Fruit fly (Drosophila melanogaster) whole organism, wandering third instar larva: Measurements from ENCODE around the gene hiro.

Experiments
- Abd-B ChIP-seq: fragments of >200 bp; optimal IDR thresholded peaks from 2 replicates; lab custom pipeline; 2017; ENCODE audit warnings: missing biosample characterization, missing genetic modification characterization
- CG32264 ChIP-seq: fragments of 200-800 bp; sonication (Bioruptor generic); optimal IDR thresholded peaks from 2 replicates; lab custom pipeline; 2016; ENCODE audit warnings: missing biosample characterization, missing genetic modification characterization
- CG9705 ChIP-seq: fragments of 200-800 bp; sonication (Bioruptor generic); optimal IDR thresholded peaks from 2 replicates; lab custom pipeline; 2018; ENCODE audit warnings: missing biosample characterization, mild to moderate bottlenecking, missing genetic modification characterization
- CrebA ChIP-seq: fragments of 200-800 bp; sonication (Bioruptor generic); optimal IDR thresholded peaks from 2 replicates; lab custom pipeline; 2016; ENCODE audit warnings: missing biosample characterization, mild to moderate bottlenecking, missing genetic modification characterization, borderline replicate concordance
- Dif ChIP-seq: fragments of 200-275, 200-300 bp; sonication (Bioruptor generic); optimal IDR thresholded peaks from 2 replicates; lab custom pipeline; 2018; ENCODE audit warnings: missing biosample characterization, missing genetic modification characterization; ENCODE audit not compliant: partially characterized antibody
- GATAd ChIP-seq: sonication (Bioruptor generic); optimal IDR thresholded peaks from 2 replicates; lab custom pipeline; 2016; ENCODE audit warnings: missing biosample characterization, missing genetic modification characterization
- HLH106 ChIP-seq: fragments of 200-800 bp; optimal IDR thresholded peaks from 3 replicates; lab custom pipeline; 2019; ENCODE audit warnings: missing biosample characterization, mild to moderate bottlenecking, missing genetic modification characterization, moderate library complexity
- Hnf4 ChIP-seq: fragments of 200-800 bp; sonication (Bioruptor generic); optimal IDR thresholded peaks from 2 replicates; lab custom pipeline; 2016; ENCODE audit warnings: missing biosample characterization, mild to moderate bottlenecking, missing genetic modification characterization
- Hr78 ChIP-seq: fragments of >200 bp; optimal IDR thresholded peaks from 2 replicates; lab custom pipeline; 2017; ENCODE audit warnings: missing biosample characterization, missing genetic modification characterization
- Jra ChIP-seq: sonication (Bioruptor generic); optimal IDR thresholded peaks from 2 replicates; lab custom pipeline; 2016; ENCODE audit warnings: missing biosample characterization, missing genetic modification characterization
- Mio ChIP-seq: sonication (Bioruptor generic); optimal IDR thresholded peaks from 2 replicates; lab custom pipeline; 2016; ENCODE audit warnings: missing biosample characterization, missing genetic modification characterization
- Myc ChIP-seq: fragments of >200 bp; optimal IDR thresholded peaks from 2 replicates; lab custom pipeline; 2017
- N ChIP-seq: fragments of >200 bp; optimal IDR thresholded peaks from 2 replicates; lab custom pipeline; 2018; ENCODE audit warnings: missing biosample characterization, missing external identifiers, missing genetic modification characterization
- OdsH ChIP-seq: fragments of 200-800 bp; sonication (Bioruptor generic); optimal IDR thresholded peaks from 2 replicates; lab custom pipeline; 2016; ENCODE audit warnings: missing biosample characterization, mild to moderate bottlenecking, missing genetic modification characterization
- Rel ChIP-seq, 2 experiments: fragments of 200-800 bp; sonication (Bioruptor generic) in 1 of 2; optimal IDR thresholded peaks; 2 replicates in 1 of 2; 3 replicates in 1 of 2; lab custom pipeline; 2016 to 2019; ENCODE audit warnings: mild to moderate bottlenecking in 2 of 2, missing biosample characterization in 2 of 2, missing genetic modification characterization in 2 of 2, moderate library complexity in 1 of 2
- Sp1 ChIP-seq: fragments of 200-800 bp; sonication (Bioruptor generic); optimal IDR thresholded peaks from 3 replicates; lab custom pipeline; 2019; ENCODE audit warnings: missing biosample characterization, mild to moderate bottlenecking, missing genetic modification characterization, moderate library complexity
- Vsx2 ChIP-seq: fragments of 200-300, 225-300 bp; sonication (Bioruptor generic); optimal IDR thresholded peaks from 2 replicates; lab custom pipeline; 2018; ENCODE audit warnings: missing biosample characterization, missing genetic modification characterization; ENCODE audit not compliant: partially characterized antibody
- br ChIP-seq: fragments of 200-800 bp; sonication (Bioruptor generic); optimal IDR thresholded peaks from 2 replicates; lab custom pipeline; 2016; ENCODE audit warnings: missing biosample characterization, missing genetic modification characterization
- brk ChIP-seq: fragments of 200-800 bp; sonication (Bioruptor generic); optimal IDR thresholded peaks from 2 replicates; lab custom pipeline; 2016; ENCODE audit warnings: missing biosample characterization, mild to moderate bottlenecking, missing genetic modification characterization
- dmrt93B ChIP-seq: fragments of 200-800 bp; sonication (Bioruptor generic); optimal IDR thresholded peaks from 2 replicates; lab custom pipeline; 2018; ENCODE audit warnings: missing biosample characterization, mild to moderate bottlenecking, missing genetic modification characterization
- dsf ChIP-seq: sonication (Bioruptor generic); optimal IDR thresholded peaks from 2 replicates; lab custom pipeline; 2016; ENCODE audit warnings: missing biosample characterization, missing genetic modification characterization, borderline replicate concordance
- ey ChIP-seq: fragments of 200-800 bp; sonication (Bioruptor generic); optimal IDR thresholded peaks from 2 replicates; lab custom pipeline; 2016; ENCODE audit warnings: missing biosample characterization, missing genetic modification characterization
- foxo ChIP-seq, 2 experiments: fragments of 200-800 bp; sonication (Bioruptor generic); optimal IDR thresholded peaks; 2 replicates in 1 of 2; 3 replicates in 1 of 2; lab custom pipeline; 2016 to 2017; ENCODE audit warnings: missing biosample characterization in 2 of 2, missing genetic modification characterization in 2 of 2
- fru ChIP-seq: fragments of 200-800 bp; sonication (Bioruptor generic); optimal IDR thresholded peaks from 3 replicates; lab custom pipeline; 2016; ENCODE audit warnings: missing biosample characterization, mild to moderate bottlenecking, missing genetic modification characterization
- h ChIP-seq: fragments of 200-800 bp; sonication (Bioruptor generic); optimal IDR thresholded peaks from 3 replicates; lab custom pipeline; 2016; ENCODE audit warnings: missing biosample characterization, mild to moderate bottlenecking, missing genetic modification characterization
- pan ChIP-seq: fragments of >200 bp; optimal IDR thresholded peaks from 2 replicates; lab custom pipeline; 2017
- psq ChIP-seq: fragments of 200-800 bp; sonication (Bioruptor generic); optimal IDR thresholded peaks from 3 replicates; lab custom pipeline; 2017; ENCODE audit warnings: missing biosample characterization, mild to moderate bottlenecking, missing genetic modification characterization, moderate library complexity
- rgr ChIP-seq: fragments of 200-800 bp; sonication (Bioruptor generic); optimal IDR thresholded peaks from 3 replicates; lab custom pipeline; 2016; ENCODE audit warnings: missing biosample characterization, mild to moderate bottlenecking, missing genetic modification characterization
- sage ChIP-seq: fragments of 200-800 bp; sonication (Bioruptor generic); optimal IDR thresholded peaks from 2 replicates; lab custom pipeline; 2016; ENCODE audit warnings: missing biosample characterization, mild to moderate bottlenecking, missing genetic modification characterization
- tai ChIP-seq: sonication (Bioruptor generic); optimal IDR thresholded peaks from 2 replicates; lab custom pipeline; 2016; ENCODE audit warnings: missing biosample characterization, missing genetic modification characterization
- usp ChIP-seq: fragments of >200 bp; optimal IDR thresholded peaks from 2 replicates; lab custom pipeline; 2017; ENCODE audit warnings: missing biosample characterization, missing genetic modification characterization
- woc ChIP-seq: sonication (Bioruptor generic); optimal IDR thresholded peaks from 2 replicates; lab custom pipeline; 2016; ENCODE audit warnings: missing biosample characterization, mild to moderate bottlenecking, missing genetic modification characterization

Gene hiro

dm6 chr3L:727874-728273 lies 40.1 kb upstream of the hiro start:
- TF ChIP-seq h (peak; percentile 93), CG9705 (peak; percentile 74), GATAd (no peak), dmrt93B (GFP tag; lab: Kevin White, UChicago) (peak; percentile 64), HLH106 (peak; percentile 92), rgr (GFP tag; lab: Kevin White, UChicago) (peak; percentile 91), pan (lab: Kevin White, UChicago) (no peak), CG32264 (GFP tag; lab: Kevin White, UChicago) (peak; percentile 82), foxo (GFP tag; optimal IDR thresholded peaks at IDR 0.05; lab: Kevin White, UChicago) (peak; percentile 14 to 92), Mio (GFP tag; lab: Kevin White, UChicago) (no peak), ey (GFP tag; lab: Kevin White, UChicago) (peak; percentile 94), tai (GFP tag; lab: Kevin White, UChicago) (peak; percentile 77), Hnf4 (peak; percentile 88), sage (peak; percentile 85), CrebA (GFP tag; lab: Kevin White, UChicago) (peak; percentile 78), dsf (GFP tag; lab: Kevin White, UChicago) (peak; percentile 25), Sp1 (GFP tag; lab: Kevin White, UChicago) (peak; percentile 91), woc (peak; percentile 94), psq (GFP tag; lab: Kevin White, UChicago) (peak; percentile 82), Vsx2 (GFP tag; lab: Kevin White, UChicago) (peak; percentile 11), Jra (GFP tag; lab: Kevin White, UChicago) (peak; percentile 60), Rel (GFP tag; optimal IDR thresholded peaks at IDR 0.05; lab: Kevin White, UChicago) (peak; percentile 47), Rel (tag; optimal IDR thresholded peaks at IDR 0.05; lab: Kevin White, UChicago) (peak; percentile 62), Hr78 (GFP tag; lab: Kevin White, UChicago) (no peak), brk (peak; percentile 78), Abd-B (GFP tag; lab: Kevin White, UChicago) (no peak), br (GFP tag; lab: Kevin White, UChicago) (peak; percentile 91), fru (GFP tag; lab: Kevin White, UChicago) (peak; percentile 94), usp (GFP tag; lab: Kevin White, UChicago) (no peak), OdsH (peak; percentile 91)

DNA sequence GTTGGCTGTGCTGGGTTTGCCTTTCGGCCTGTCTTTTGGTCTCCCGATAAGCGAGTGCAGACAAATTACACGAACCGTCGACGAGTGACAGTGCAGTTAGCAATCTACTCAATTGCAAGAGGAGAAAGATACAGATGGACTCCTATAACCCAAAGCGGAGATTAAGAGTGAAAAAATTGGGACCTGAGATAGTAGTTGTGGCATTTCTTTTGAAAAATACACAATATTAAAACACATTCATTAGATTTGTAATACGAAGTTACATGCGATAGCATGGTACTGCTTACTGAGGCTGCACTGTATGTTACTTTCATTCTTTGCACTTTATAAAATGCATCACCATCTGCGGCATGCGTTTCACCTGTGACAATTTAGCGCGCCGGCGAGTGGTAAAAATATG lies 39.4 kb upstream of the hiro start:
- TF ChIP-seq dmrt93B (GFP tag; lab: Kevin White, UChicago) (peak; percentile 2), OdsH (peak; percentile 4), Myc (no peak), Sp1 (GFP tag; lab: Kevin White, UChicago) (no peak), foxo (GFP tag; optimal IDR thresholded peaks at IDR 0.05; lab: Kevin White, UChicago) (peak in 1 of 2 experiments; percentile 45), dsf (GFP tag; lab: Kevin White, UChicago) (no peak), ey (GFP tag; lab: Kevin White, UChicago) (no peak), fru (GFP tag; lab: Kevin White, UChicago) (peak; percentile 39), h (peak; percentile 37), usp (GFP tag; lab: Kevin White, UChicago) (no peak)

- TF ChIP-seq CG9705 (no peak), Sp1 (GFP tag; lab: Kevin White, UChicago) (no peak), Mio (GFP tag; lab: Kevin White, UChicago) (no peak), Hr78 (GFP tag; lab: Kevin White, UChicago) (no peak), N (GFP tag; lab: Kevin White, UChicago) (no peak), ey (GFP tag; lab: Kevin White, UChicago) (no peak), Hnf4 (no peak), h (no peak), br (GFP tag; lab: Kevin White, UChicago) (no peak), OdsH (no peak), Dif (GFP tag; lab: Kevin White, UChicago) (no peak), GATAd (no peak), rgr (GFP tag; lab: Kevin White, UChicago) (no peak), CG32264 (GFP tag; lab: Kevin White, UChicago) (no peak), Rel (GFP tag; optimal IDR thresholded peaks at IDR 0.05; lab: Kevin White, UChicago) (no peak), Rel (tag; optimal IDR thresholded peaks at IDR 0.05; lab: Kevin White, UChicago) (no peak), Myc (no peak)
- TF ChIP-seq, all 38 proteins: peak for 0
Observed at dm6 chr3L:726486-727180, 38.9 kb upstream of the hiro start.
